Worm (Caenorhabditis elegans): Measurements from ENCODE around the gene tlk-1.

The tlk-1 gene

DNA sequence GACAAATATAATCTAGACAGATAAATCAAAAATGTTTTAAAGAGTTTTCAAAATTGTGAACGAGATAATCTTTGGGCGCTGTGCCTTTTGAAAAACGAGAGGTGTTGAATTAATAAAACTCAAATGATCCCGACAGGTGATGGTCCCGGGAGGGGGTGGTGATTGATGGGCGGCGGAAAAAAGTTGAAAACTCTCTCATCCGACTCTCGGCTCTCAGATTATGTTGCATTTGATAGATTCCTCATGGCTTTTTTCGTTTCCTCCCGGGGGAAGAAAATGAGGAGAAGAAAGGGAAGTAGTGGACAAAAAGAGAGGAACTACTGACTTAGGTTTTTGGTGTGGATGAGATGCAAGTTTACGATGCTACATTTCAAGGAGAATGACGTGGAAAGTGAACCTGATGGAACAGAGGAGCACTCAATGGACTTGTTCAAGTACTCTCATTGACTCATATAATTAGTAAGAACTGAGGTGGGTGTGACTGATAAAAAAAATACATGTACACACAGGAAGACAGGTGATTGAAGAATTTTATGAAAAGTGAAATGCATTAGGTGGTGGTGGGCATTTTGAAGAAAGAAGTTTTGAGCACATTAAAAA lies 31.7 kb downstream of the tlk-1 start:
- TF ChIP-seq W03F9.2 (tag; optimal IDR thresholded peaks at IDR 0.05): no peak
- no peak for TF ChIP-seq him-1 (tag; optimal IDR thresholded peaks at IDR 0.05)
- TF ChIP-seq dao-5 (tag; optimal IDR thresholded peaks at IDR 0.05): no peak

DNA sequence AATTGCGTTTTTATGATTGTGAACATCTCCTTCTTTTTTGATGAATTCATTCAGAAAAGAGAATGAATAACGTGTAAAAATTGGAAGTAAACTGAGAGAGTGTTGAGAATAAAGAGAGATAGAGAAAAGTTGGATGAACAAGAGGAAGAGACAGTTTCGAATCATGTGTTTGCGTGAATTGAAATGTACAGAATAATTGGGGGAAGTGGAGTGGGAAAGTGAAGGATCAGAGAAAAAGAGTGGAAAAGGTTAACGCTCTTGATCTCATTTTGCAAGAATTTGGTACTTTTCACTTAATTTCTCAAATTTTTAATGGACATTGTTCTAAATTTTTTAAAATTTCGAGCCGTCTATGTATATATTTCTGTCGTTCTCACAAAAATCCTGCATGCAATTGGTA lies 33.7 kb downstream of the tlk-1 start:
- TF ChIP-seq W03F9.2 (tag; optimal IDR thresholded peaks at IDR 0.05): no peak
- no peak for TF ChIP-seq him-1 (tag; optimal IDR thresholded peaks at IDR 0.05)
- TF ChIP-seq dao-5 (tag; optimal IDR thresholded peaks at IDR 0.05): no peak

- TF ChIP-seq him-1 (tag; optimal IDR thresholded peaks at IDR 0.05): no peak
- no peak for TF ChIP-seq W03F9.2 (tag; optimal IDR thresholded peaks at IDR 0.05)
- TF ChIP-seq dao-5 (tag; optimal IDR thresholded peaks at IDR 0.05): no peak
Observed at ce11 chrIII:9734030-9734429, 34.4 kb downstream of the tlk-1 start.

DNA sequence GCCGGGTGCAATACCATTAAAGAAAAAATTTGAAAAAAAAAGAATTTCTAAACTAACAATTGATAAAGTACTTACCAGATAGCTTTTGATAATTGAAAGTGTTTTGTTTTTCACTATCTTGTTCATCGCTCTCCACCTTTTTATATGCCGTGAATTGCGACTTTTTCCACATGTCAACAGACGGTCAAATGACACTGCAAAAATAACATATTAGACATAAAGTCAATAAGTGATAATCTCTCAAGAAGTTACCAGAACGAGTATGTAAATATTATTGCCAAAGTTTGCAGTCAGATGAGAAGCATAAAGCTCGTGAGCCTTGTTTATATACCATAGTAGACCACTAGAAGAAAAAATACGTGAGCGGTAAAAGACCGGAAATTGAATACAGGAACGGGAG lies 36.2 kb downstream of the tlk-1 start, which contains the start of gene dao-6:
dao-6 (minus strand) TSS at position 345 of the 400 bp plus-strand sequence.
- TF ChIP-seq dao-5 (tag; optimal IDR thresholded peaks at IDR 0.05) (no peak), W03F9.2 (tag; optimal IDR thresholded peaks at IDR 0.05) (no peak), him-1 (tag; optimal IDR thresholded peaks at IDR 0.05) (no peak)

DNA sequence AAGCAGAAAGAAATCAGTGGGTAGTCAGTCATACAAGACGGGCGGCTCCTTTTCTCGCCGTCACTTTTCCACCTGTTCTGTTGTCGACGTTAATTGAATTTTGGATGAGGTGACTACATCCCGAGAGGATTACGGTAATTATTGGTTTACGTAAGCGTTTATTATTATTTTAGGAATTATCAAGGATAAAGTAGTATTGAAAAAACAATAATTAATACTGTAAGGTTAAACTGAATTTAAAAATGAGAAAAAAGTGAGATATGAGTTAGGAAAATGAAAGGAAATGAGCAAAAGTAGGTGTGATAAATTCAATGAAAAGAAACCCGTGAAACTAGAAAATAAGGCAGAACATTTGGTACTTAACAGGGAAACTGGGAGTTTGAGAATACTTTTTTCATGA lies 39.3 kb downstream of the tlk-1 start, which contains the start of gene hlh-4:
hlh-4 (minus strand) TSS at position 101 of the 400 bp plus-strand sequence.
- no peak for TF ChIP-seq W03F9.2 (tag; optimal IDR thresholded peaks at IDR 0.05)
- TF ChIP-seq him-1 (tag; optimal IDR thresholded peaks at IDR 0.05): no peak
- no peak for TF ChIP-seq dao-5 (tag; optimal IDR thresholded peaks at IDR 0.05)

DNA sequence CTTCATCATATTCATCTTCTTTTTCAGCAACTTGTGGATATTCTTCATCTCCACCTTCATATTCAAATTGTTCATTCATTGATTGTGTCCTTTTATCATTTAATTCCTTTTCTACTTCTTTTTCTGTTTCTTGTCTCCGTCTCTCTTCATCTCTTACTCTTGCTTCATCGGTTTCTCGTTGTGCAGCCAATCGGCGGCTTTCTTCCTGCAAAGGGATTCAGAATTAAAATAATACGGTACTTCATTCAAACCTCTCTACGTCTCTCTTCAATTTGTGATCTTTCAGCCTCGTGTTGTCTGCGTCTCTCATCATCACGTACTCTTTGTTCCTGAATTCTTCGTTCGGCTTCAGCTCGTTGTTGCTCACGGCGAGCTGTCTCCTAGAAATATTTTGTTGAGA lies 41.0 kb downstream of the tlk-1 start:
- no peak for TF ChIP-seq him-1 (tag; optimal IDR thresholded peaks at IDR 0.05)
- no peak for TF ChIP-seq W03F9.2 (tag; optimal IDR thresholded peaks at IDR 0.05)
- no peak for TF ChIP-seq dao-5 (tag; optimal IDR thresholded peaks at IDR 0.05)

ce11 chrIII:9741985-9742384 lies 42.3 kb downstream of the tlk-1 start:
- TF ChIP-seq W03F9.2 (tag; optimal IDR thresholded peaks at IDR 0.05) (no peak), dao-5 (tag; optimal IDR thresholded peaks at IDR 0.05) (no peak), him-1 (tag; optimal IDR thresholded peaks at IDR 0.05) (no peak)

- TF ChIP-seq him-1 (tag; optimal IDR thresholded peaks at IDR 0.05): no peak
- no peak for TF ChIP-seq dao-5 (tag; optimal IDR thresholded peaks at IDR 0.05)
- no peak for TF ChIP-seq W03F9.2 (tag; optimal IDR thresholded peaks at IDR 0.05)
Observed at ce11 chrIII:9743239-9743638, 43.6 kb downstream of the tlk-1 start, which contains the start of gene T05G5.1. T05G5.1 (minus strand) TSS chrIII:9743339.

- TF ChIP-seq him-1 (tag; optimal IDR thresholded peaks at IDR 0.05) (no peak), dao-5 (tag; optimal IDR thresholded peaks at IDR 0.05) (no peak)
Observed at ce11 chrIII:9744525-9744924, 44.8 kb downstream of the tlk-1 start.

- TF ChIP-seq W03F9.2 (tag; optimal IDR thresholded peaks at IDR 0.05) (no peak), dao-5 (tag; optimal IDR thresholded peaks at IDR 0.05) (no peak), him-1 (tag; optimal IDR thresholded peaks at IDR 0.05) (no peak)
Observed at ce11 chrIII:9745333-9745897, 45.7 kb downstream of the tlk-1 start.

- no peak for TF ChIP-seq dao-5 (tag; optimal IDR thresholded peaks at IDR 0.05)
- no peak for TF ChIP-seq him-1 (tag; optimal IDR thresholded peaks at IDR 0.05)
- no peak for TF ChIP-seq W03F9.2 (tag; optimal IDR thresholded peaks at IDR 0.05)
Observed at ce11 chrIII:9746665-9747064, 47.0 kb downstream of the tlk-1 start.

DNA sequence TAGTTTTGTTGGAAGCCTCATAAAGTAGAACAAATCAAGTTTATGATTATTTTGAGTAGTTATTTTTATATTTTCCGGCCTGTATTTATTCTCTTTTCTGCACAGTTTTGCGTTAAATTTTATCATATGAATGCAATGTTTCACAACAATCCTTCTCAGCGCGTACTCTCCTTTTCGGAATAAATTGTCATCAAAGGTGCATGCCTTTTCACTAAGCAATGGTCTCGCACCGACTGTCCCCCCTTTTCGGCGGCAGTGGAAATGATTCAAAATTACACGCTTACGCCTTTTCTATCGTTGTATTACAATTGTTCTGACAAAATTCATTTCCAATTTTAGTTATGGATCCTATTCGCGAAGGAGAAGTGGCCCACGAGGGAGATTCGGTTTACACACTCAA lies 47.5 kb downstream of the tlk-1 start, which contains the start of the genes iff-1 and cdk-1:
iff-1 (minus strand) TSS at position 61 of the 400 bp plus-strand sequence.
cdk-1 (plus strand) TSS at position 340 of the 400 bp plus-strand sequence.
- TF ChIP-seq W03F9.2 (tag; optimal IDR thresholded peaks at IDR 0.05): no peak
- TF ChIP-seq him-1 (tag; optimal IDR thresholded peaks at IDR 0.05): no peak
- TF ChIP-seq dao-5 (tag; optimal IDR thresholded peaks at IDR 0.05): no peak

ce11 chrIII:9748694-9749093 lies 49.0 kb downstream of the tlk-1 start, which contains the start of gene T05G5.4:
T05G5.4 (plus strand) TSS chrIII:9748934.
- no peak for TF ChIP-seq dao-5 (tag; optimal IDR thresholded peaks at IDR 0.05)
- no peak for TF ChIP-seq W03F9.2 (tag; optimal IDR thresholded peaks at IDR 0.05)
- TF ChIP-seq him-1 (tag; optimal IDR thresholded peaks at IDR 0.05): no peak

DNA sequence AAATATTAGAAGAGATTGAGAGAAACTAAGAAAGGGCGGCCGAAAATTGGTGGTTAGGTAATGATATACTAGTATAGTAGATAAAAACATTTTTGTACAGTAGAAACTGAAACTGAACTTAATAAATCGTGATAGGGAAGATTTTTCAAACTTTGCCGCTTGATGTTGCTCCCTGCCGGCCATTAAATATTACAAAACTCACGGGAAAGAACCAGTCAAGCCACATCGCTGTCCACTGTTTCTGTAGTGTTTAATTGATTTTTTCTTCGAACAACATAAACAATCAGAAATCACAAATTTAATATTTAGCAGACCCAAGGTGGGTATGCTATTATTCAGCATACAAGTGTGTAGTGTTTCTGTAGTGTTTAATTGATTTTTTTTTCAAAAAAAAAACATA lies 51.4 kb downstream of the tlk-1 start, which contains the start of gene T05G5.5:
T05G5.5 (minus strand) TSS at position 359 of the 400 bp plus-strand sequence.
- no peak for TF ChIP-seq W03F9.2 (tag; optimal IDR thresholded peaks at IDR 0.05)
- no peak for TF ChIP-seq dao-5 (tag; optimal IDR thresholded peaks at IDR 0.05)
- no peak for TF ChIP-seq him-1 (tag; optimal IDR thresholded peaks at IDR 0.05)

All from whole organism, L4/young adult.